Fruit fly (Drosophila melanogaster) whole organism, prepupa: ENCODE data around the gene TTLL4A.
A peak's percentile ranks its signal among the peaks of the same experiment; 100 is the strongest.

Source experiments
- Blimp-1 ChIP-seq: fragments of 200-800 bp; sonication (Bioruptor generic); optimal IDR thresholded peaks from 3 replicates; lab custom pipeline; 2017; ENCODE audit warnings: missing biosample characterization, missing genetic modification characterization, mild to moderate bottlenecking, moderate library complexity, missing genetic modification reagents
- CG10669 ChIP-seq: fragments of 200-800 bp; sonication (Bioruptor generic); optimal IDR thresholded peaks from 3 replicates; lab custom pipeline; 2018; ENCODE audit warnings: missing biosample characterization, mild to moderate bottlenecking, missing genetic modification characterization, moderate library complexity
- CG11294 ChIP-seq: fragments of 200-800 bp; sonication (Bioruptor generic); IDR thresholded peaks from 2 replicates; pipeline ENCODE4 v1.3.6; 2022; ENCODE audit warnings: missing biosample characterization, missing genetic modification characterization
- CG11762 ChIP-seq: fragments of 200-800 bp; sonication (Bioruptor generic); optimal IDR thresholded peaks from 3 replicates; lab custom pipeline; 2016; ENCODE audit warnings: missing biosample characterization, missing genetic modification characterization; ENCODE audit not compliant: insufficient read depth
- CG16779 ChIP-seq: fragments of 200-800 bp; sonication (Bioruptor generic); optimal IDR thresholded peaks from 3 replicates; lab custom pipeline; 2017; ENCODE audit warnings: missing biosample characterization, mild to moderate bottlenecking, missing genetic modification characterization
- CG3032 ChIP-seq: fragments of 200-800 bp; optimal IDR thresholded peaks from 2 replicates; lab custom pipeline; 2019; ENCODE audit warnings: missing biosample characterization, mild to moderate bottlenecking, missing genetic modification characterization, moderate library complexity
- CG32006 ChIP-seq: fragments of 200-800 bp; sonication (Bioruptor generic); optimal IDR thresholded peaks from 3 replicates; lab custom pipeline; 2017; ENCODE audit warnings: missing biosample characterization, mild to moderate bottlenecking, missing genetic modification characterization
- CG6792 ChIP-seq: fragments of 200-800 bp; sonication (Bioruptor generic); optimal IDR thresholded peaks from 3 replicates; lab custom pipeline; 2016; ENCODE audit warnings: missing biosample characterization, missing genetic modification characterization
- CG6854 ChIP-seq: fragments of 200-800 bp; sonication (Bioruptor generic); optimal IDR thresholded peaks from 2 replicates; lab custom pipeline; 2017; ENCODE audit warnings: missing biosample characterization, mild to moderate bottlenecking, missing genetic modification characterization
- CG7368 ChIP-seq: fragments of 200-800 bp; sonication (Bioruptor generic); optimal IDR thresholded peaks from 3 replicates; lab custom pipeline; 2016; ENCODE audit warnings: missing biosample characterization, missing genetic modification characterization
- CG8632 ChIP-seq: fragments of 200-800 bp; sonication (Bioruptor generic); optimal IDR thresholded peaks from 3 replicates; lab custom pipeline; 2016; ENCODE audit warnings: missing biosample characterization, missing genetic modification characterization
- Eip78C ChIP-seq: fragments of 200-800 bp; sonication (Bioruptor generic); peaks from one replicate; lab custom pipeline; 2016; ENCODE audit warnings: missing biosample characterization, missing genetic modification characterization
- Ets21C ChIP-seq: fragments of 200-800 bp; sonication (Bioruptor generic); optimal IDR thresholded peaks from 3 replicates; lab custom pipeline; 2016; ENCODE audit warnings: missing biosample characterization, missing genetic modification characterization
- Ets96B ChIP-seq: fragments of 200-800 bp; optimal IDR thresholded peaks from 2 replicates; lab custom pipeline; 2019; ENCODE audit warnings: missing biosample characterization, mild to moderate bottlenecking, missing genetic modification characterization, moderate library complexity
- Hr38 ChIP-seq: sonication (Bioruptor generic); optimal IDR thresholded peaks from 2 replicates; lab custom pipeline; 2016; ENCODE audit warnings: missing biosample characterization, missing genetic modification characterization
- Hr4 ChIP-seq: fragments of 200-800 bp; sonication (Bioruptor generic); optimal IDR thresholded peaks from 3 replicates; lab custom pipeline; 2016; ENCODE audit warnings: missing biosample characterization, missing genetic modification characterization
- Lpt ChIP-seq: fragments of 200-800 bp; sonication (Bioruptor generic); optimal IDR thresholded peaks from 3 replicates; lab custom pipeline; 2016; ENCODE audit warnings: missing biosample characterization, missing genetic modification characterization
- achi ChIP-seq: fragments of 200-800 bp; sonication (Bioruptor generic); optimal IDR thresholded peaks from 3 replicates; lab custom pipeline; 2016; ENCODE audit warnings: missing biosample characterization, missing genetic modification characterization
- cyc ChIP-seq: fragments of 200-800 bp; sonication (Bioruptor generic); optimal IDR thresholded peaks from 3 replicates; lab custom pipeline; 2016; ENCODE audit warnings: missing biosample characterization, missing genetic modification characterization
- dac ChIP-seq: fragments of 200-800 bp; sonication (Bioruptor generic); optimal IDR thresholded peaks from 2 replicates; lab custom pipeline; 2017; ENCODE audit warnings: missing biosample characterization, mild to moderate bottlenecking, missing genetic modification characterization
- dsx ChIP-seq: fragments of 200-800 bp; optimal IDR thresholded peaks from 3 replicates; lab custom pipeline; 2019; ENCODE audit warnings: missing biosample characterization, mild to moderate bottlenecking, missing genetic modification characterization, moderate library complexity; ENCODE audit not compliant: poor library complexity, severe bottlenecking
- eg ChIP-seq: fragments of 200-800 bp; sonication (Bioruptor generic); IDR thresholded peaks from 3 replicates; pipeline ENCODE4 v1.3.6; 2022; ENCODE audit warnings: missing biosample characterization, missing genetic modification characterization
- esn ChIP-seq: fragments of 200-800 bp; sonication (Bioruptor generic); optimal IDR thresholded peaks from 2 replicates; lab custom pipeline; 2016; ENCODE audit warnings: missing biosample characterization, mild to moderate bottlenecking, missing genetic modification characterization, moderate library complexity
- fd59A ChIP-seq: fragments of 200-800 bp; sonication (Bioruptor generic); optimal IDR thresholded peaks from 2 replicates; lab custom pipeline; 2017; ENCODE audit warnings: missing biosample characterization, mild to moderate bottlenecking, missing genetic modification characterization, missing genetic modification reagents
- fd85E ChIP-seq: fragments of 200-800 bp; sonication (Bioruptor generic); optimal IDR thresholded peaks from 3 replicates; lab custom pipeline; 2016; ENCODE audit warnings: missing biosample characterization, missing genetic modification characterization
- lz ChIP-seq: fragments of 200-800 bp; sonication (Bioruptor generic); optimal IDR thresholded peaks from 3 replicates; lab custom pipeline; 2016; ENCODE audit warnings: missing biosample characterization, missing genetic modification characterization
- net ChIP-seq: fragments of 200-800 bp; sonication (Bioruptor generic); optimal IDR thresholded peaks from 3 replicates; lab custom pipeline; 2016; ENCODE audit warnings: missing biosample characterization, missing genetic modification characterization
- salr ChIP-seq, 2 experiments: fragments of 200-800 bp; sonication (Bioruptor generic); optimal IDR thresholded peaks; 3 replicates each; lab custom pipeline; 2016 to 2018; ENCODE audit warnings: missing biosample characterization in 2 of 2, missing genetic modification characterization in 2 of 2, mild to moderate bottlenecking in 1 of 2
- ss ChIP-seq, 2 experiments: fragments of 200-800 bp; sonication (Bioruptor generic); optimal IDR thresholded peaks; 2 replicates in 1 of 2; 3 replicates in 1 of 2; lab custom pipeline; 2017 to 2018; ENCODE audit warnings: mild to moderate bottlenecking in 2 of 2, missing biosample characterization in 2 of 2, missing genetic modification characterization in 2 of 2, moderate library complexity in 1 of 2
- topi ChIP-seq: fragments of 200-800 bp; sonication (Bioruptor generic); optimal IDR thresholded peaks from 3 replicates; lab custom pipeline; 2016; ENCODE audit warnings: missing biosample characterization, missing genetic modification characterization
- vri ChIP-seq: fragments of 200-800 bp; sonication (Bioruptor generic); optimal IDR thresholded peaks from 3 replicates; lab custom pipeline; 2016; ENCODE audit warnings: missing biosample characterization, mild to moderate bottlenecking, missing genetic modification characterization

TTLL4A gene

dm6 chr2L:10974638-10975037 lies 14.6 kb upstream of the TTLL4A start:
- TF ChIP-seq Lpt (GFP tag; lab: Kevin White, UChicago), result no peak
- TF ChIP-seq dac (GFP tag; lab: Kevin White, UChicago), result no peak
- no peak for TF ChIP-seq CG32006 (GFP tag; lab: Kevin White, UChicago)
- TF ChIP-seq eg (GFP tag; lab: Robert Waterston, UW), result no peak
- TF ChIP-seq CG6792 (GFP tag; lab: Kevin White, UChicago), result no peak
- TF ChIP-seq CG3032 (tag; lab: Kevin White, UChicago), result no peak
- TF ChIP-seq fd59A (GFP tag; lab: Kevin White, UChicago), result no peak
- TF ChIP-seq CG7368 (GFP tag; lab: Kevin White, UChicago), result no peak
- TF ChIP-seq CG11294, result no peak
- TF ChIP-seq CG8632 (GFP tag; lab: Kevin White, UChicago), result no peak
- no peak for TF ChIP-seq Blimp-1 (GFP tag; lab: Kevin White, UChicago)
- no peak for TF ChIP-seq ss (GFP tag; optimal IDR thresholded peaks at IDR 0.05; lab: Kevin White, UChicago)
- no peak for TF ChIP-seq Hr4 (GFP tag; lab: Kevin White, UChicago)
- no peak for TF ChIP-seq Ets21C
- TF ChIP-seq topi, result no peak

- no peak for TF ChIP-seq CG16779
- no peak for TF ChIP-seq fd85E (GFP tag; lab: Kevin White, UChicago)
- no peak for TF ChIP-seq Hr38 (GFP tag; lab: Kevin White, UChicago)
- TF ChIP-seq Blimp-1 (GFP tag; lab: Kevin White, UChicago), result no peak
- no peak for TF ChIP-seq net (GFP tag; lab: Kevin White, UChicago)
- no peak for TF ChIP-seq dsx (GFP tag; lab: Kevin White, UChicago)
- TF ChIP-seq ss (GFP tag; optimal IDR thresholded peaks at IDR 0.05; lab: Kevin White, UChicago), result no peak
- TF ChIP-seq dac (GFP tag; lab: Kevin White, UChicago), result no peak
- TF ChIP-seq CG11762 (GFP tag; lab: Kevin White, UChicago), result no peak
- no peak for TF ChIP-seq Lpt (GFP tag; lab: Kevin White, UChicago)
- TF ChIP-seq CG6854 (GFP tag; lab: Kevin White, UChicago), result no peak
- TF ChIP-seq CG11294, result no peak
- no peak for TF ChIP-seq CG10669 (GFP tag; lab: Kevin White, UChicago)
Observed at dm6 chr2L:10975193-10975592, 14.0 kb upstream of the TTLL4A start, which contains the start of gene abo. Gene abo (minus strand): TSS chr2L:10975293.

dm6 chr2L:10976046-10976863 lies 12.9 kb upstream of the TTLL4A start, which contains the start of the genes ATPsynG and SCAR:
Gene ATPsynG (minus strand): TSS chr2L:10976399.
Gene SCAR (plus strand): TSS chr2L:10976772.
- TF ChIP-seq salr (GFP tag; optimal IDR thresholded peaks at IDR 0.05; lab: Kevin White, UChicago), result no peak
- peak; percentile 34 for TF ChIP-seq Eip78C
- peak; percentile 78 for TF ChIP-seq vri (GFP tag; lab: Kevin White, UChicago)

dm6 chr2L:10976864-10977586 lies 12.2 kb upstream of the TTLL4A start:
- TF ChIP-seq Blimp-1 (GFP tag; lab: Kevin White, UChicago), result no peak
- TF ChIP-seq esn, result peak; percentile 16
- no peak for TF ChIP-seq lz (GFP tag; lab: Kevin White, UChicago)
- no peak for TF ChIP-seq achi (GFP tag; lab: Kevin White, UChicago)
- TF ChIP-seq CG6854 (GFP tag; lab: Kevin White, UChicago), result peak; percentile 55
- peak; percentile 34 for TF ChIP-seq Eip78C
- no peak for TF ChIP-seq vri (GFP tag; lab: Kevin White, UChicago)
- TF ChIP-seq topi, result no peak
- TF ChIP-seq Ets96B (tag; lab: Kevin White, UChicago), result no peak
- TF ChIP-seq cyc (GFP tag; lab: Kevin White, UChicago), result no peak
